Fruit fly (Drosophila melanogaster) whole organism, embryonic: Measurements from ENCODE around the gene CG44174.

Source experiments
- ATbp ChIP-seq: fragments of 200-800 bp; sonication (Bioruptor generic); optimal IDR thresholded peaks from 2 replicates; lab custom pipeline; 2017; ENCODE audit warnings: missing biosample characterization, mild to moderate bottlenecking, missing genetic modification characterization, missing genetic modification reagents
- Aef1 ChIP-seq: fragments of 200-800 bp; sonication (Bioruptor generic); IDR thresholded peaks from 3 replicates; pipeline ENCODE4 v1.3.6; 2022; ENCODE audit warnings: missing biosample characterization, missing genetic modification characterization
- Atf3 ChIP-seq: fragments of 200-800 bp; sonication (Bioruptor generic); optimal IDR thresholded peaks from 3 replicates; lab custom pipeline; 2016; ENCODE audit warnings: missing biosample characterization, missing genetic modification characterization
- C15 ChIP-seq: fragments of 200-800 bp; sonication (Bioruptor generic); IDR thresholded peaks from 3 replicates; pipeline ENCODE4 v1.3.6; 2022; ENCODE audit warnings: missing biosample characterization, missing genetic modification characterization
- CG10274 ChIP-seq: fragments of 200-800 bp; sonication (Bioruptor generic); optimal IDR thresholded peaks from 3 replicates; lab custom pipeline; 2017; ENCODE audit warnings: missing biosample characterization, mild to moderate bottlenecking, missing genetic modification characterization
- CG10565 ChIP-seq: fragments of 200-800 bp; sonication (Bioruptor generic); optimal IDR thresholded peaks from 3 replicates; lab custom pipeline; 2016; ENCODE audit warnings: missing biosample characterization, mild to moderate bottlenecking, missing genetic modification characterization
- CG12104 ChIP-seq: fragments of 200-800 bp; sonication (Bioruptor generic); optimal IDR thresholded peaks from 3 replicates; lab custom pipeline; 2016; ENCODE audit warnings: missing biosample characterization, missing genetic modification characterization
- CG12299 ChIP-seq: fragments of 200-800 bp; sonication (Bioruptor generic); optimal IDR thresholded peaks from 2 replicates; lab custom pipeline; 2018; ENCODE audit warnings: missing biosample characterization, mild to moderate bottlenecking, missing genetic modification characterization
- CG13123 ChIP-seq: fragments of 200-800 bp; sonication (Bioruptor generic); optimal IDR thresholded peaks from 2 replicates; lab custom pipeline; 2016; ENCODE audit warnings: missing biosample characterization, missing genetic modification characterization
- CG14050 ChIP-seq: fragments of 200-800 bp; sonication (Bioruptor generic); IDR thresholded peaks from 3 replicates; pipeline ENCODE4 v1.3.6; 2022; ENCODE audit warnings: missing biosample characterization, missing genetic modification characterization
- CG14441 ChIP-seq: fragments of 200-800 bp; sonication (Bioruptor generic); IDR thresholded peaks from 2 replicates; pipeline ENCODE4 v1.3.6; 2022; ENCODE audit warnings: missing biosample characterization, missing genetic modification characterization
- CG14710 ChIP-seq: fragments of 200-800 bp; sonication (Bioruptor generic); optimal IDR thresholded peaks from 3 replicates; lab custom pipeline; 2019; ENCODE audit warnings: missing biosample characterization, mild to moderate bottlenecking, missing genetic modification characterization, moderate library complexity
- CG15073 ChIP-seq: fragments of 200-800 bp; sonication (Bioruptor generic); optimal IDR thresholded peaks from 2 replicates; lab custom pipeline; 2016; ENCODE audit warnings: missing biosample characterization, missing genetic modification characterization
- CG1603 ChIP-seq: fragments of 200-800 bp; sonication (Bioruptor generic); optimal IDR thresholded peaks from 2 replicates; lab custom pipeline; 2019; ENCODE audit warnings: missing biosample characterization, mild to moderate bottlenecking, missing genetic modification characterization, moderate library complexity
- CG32532 ChIP-seq: fragments of 200-800 bp; sonication (Bioruptor generic); IDR thresholded peaks from 2 replicates; pipeline ENCODE4 v1.3.6; 2022; ENCODE audit warnings: missing biosample characterization, missing genetic modification characterization
- CG4424 ChIP-seq: fragments of 200-800 bp; sonication (Bioruptor generic); optimal IDR thresholded peaks from 3 replicates; lab custom pipeline; 2016; ENCODE audit warnings: missing biosample characterization, missing genetic modification characterization
- CG6654 ChIP-seq: fragments of 200-800 bp; sonication (Bioruptor generic); optimal IDR thresholded peaks from 2 replicates; lab custom pipeline; 2017; ENCODE audit warnings: missing biosample characterization, mild to moderate bottlenecking, missing genetic modification characterization
- CG7786 ChIP-seq: fragments of 200-800 bp; sonication (Bioruptor generic); optimal IDR thresholded peaks from 2 replicates; lab custom pipeline; 2016; ENCODE audit warnings: missing biosample characterization, missing genetic modification characterization
- CG8281 ChIP-seq: fragments of 200-800 bp; sonication (Bioruptor generic); optimal IDR thresholded peaks from 2 replicates; lab custom pipeline; 2018; ENCODE audit warnings: missing biosample characterization, mild to moderate bottlenecking, missing genetic modification characterization, moderate library complexity
- CG8765 ChIP-seq: fragments of 200-800 bp; sonication (Bioruptor generic); IDR thresholded peaks from 2 replicates; pipeline ENCODE4 v1.3.6; 2022; ENCODE audit warnings: missing biosample characterization, missing genetic modification characterization
- CG9727 ChIP-seq: fragments of 200-800 bp; sonication (Bioruptor generic); optimal IDR thresholded peaks from 3 replicates; lab custom pipeline; 2017; ENCODE audit warnings: missing biosample characterization, mild to moderate bottlenecking, missing genetic modification characterization
- Camta ChIP-seq: fragments of 200-800 bp; sonication (Bioruptor generic); optimal IDR thresholded peaks from 2 replicates; lab custom pipeline; 2016; ENCODE audit warnings: missing biosample characterization, missing genetic modification characterization
- D ChIP-seq, 2 experiments: fragments of 200-800 bp in 1 of 2; fragments of >200 bp in 1 of 2; sonication (Bioruptor generic) in 1 of 2; optimal IDR thresholded peaks; 2 replicates in 1 of 2; 3 replicates in 1 of 2; lab custom pipeline; 2017; ENCODE audit warnings: mild to moderate bottlenecking in 1 of 2, missing biosample characterization in 1 of 2, missing genetic modification characterization in 1 of 2, missing genetic modification reagents in 1 of 2
- Dref ChIP-seq: fragments of 200-800 bp; sonication (Bioruptor generic); IDR thresholded peaks from 2 replicates; pipeline ENCODE4 v1.3.6; 2022; ENCODE audit warnings: missing biosample characterization, missing genetic modification characterization
- ERR ChIP-seq: fragments of 200-800 bp; sonication (Bioruptor generic); optimal IDR thresholded peaks from 2 replicates; lab custom pipeline; 2016; ENCODE audit warnings: missing biosample characterization, missing genetic modification characterization
- Fer1 ChIP-seq: fragments of 200-800 bp; sonication (Bioruptor generic); optimal IDR thresholded peaks from 2 replicates; lab custom pipeline; 2017; ENCODE audit warnings: missing biosample characterization, mild to moderate bottlenecking, missing genetic modification characterization
- Hr39 ChIP-seq: fragments of >200 bp; optimal IDR thresholded peaks from 2 replicates; lab custom pipeline; 2017
- NC2α ChIP-seq: fragments of 200-800 bp; sonication (Bioruptor generic); optimal IDR thresholded peaks from 2 replicates; lab custom pipeline; 2016; ENCODE audit warnings: missing biosample characterization, missing genetic modification characterization
- Optix ChIP-seq: fragments of 200-800 bp; sonication (Bioruptor generic); IDR thresholded peaks from 3 replicates; pipeline ENCODE4 v1.3.6; 2022; ENCODE audit warnings: missing biosample characterization, missing genetic modification characterization
- Ptx1 ChIP-seq: fragments of 200-800 bp; sonication (Bioruptor generic); IDR thresholded peaks from 2 replicates; pipeline ENCODE4 v1.3.6; 2022; ENCODE audit warnings: missing biosample characterization, missing genetic modification characterization
- Rx ChIP-seq: fragments of 200-800 bp; sonication (Bioruptor generic); IDR thresholded peaks from 2 replicates; pipeline ENCODE4 v1.3.6; 2022; ENCODE audit warnings: missing biosample characterization, missing genetic modification characterization
- Sox100B ChIP-seq: fragments of 200-800 bp; sonication (Bioruptor generic); optimal IDR thresholded peaks from 3 replicates; lab custom pipeline; 2018; ENCODE audit warnings: missing biosample characterization, mild to moderate bottlenecking, missing genetic modification characterization
- Xbp1 ChIP-seq: fragments of 200-800 bp; sonication (Bioruptor generic); optimal IDR thresholded peaks from 3 replicates; lab custom pipeline; 2016; ENCODE audit warnings: missing biosample characterization, mild to moderate bottlenecking, missing genetic modification characterization
- amos ChIP-seq: fragments of 200-800 bp; sonication (Bioruptor generic); IDR thresholded peaks from 2 replicates; pipeline ENCODE4 v1.3.6; 2022; ENCODE audit warnings: missing biosample characterization, missing genetic modification characterization; ENCODE audit not compliant: partially characterized antibody
- bsh ChIP-seq, 2 experiments: fragments of 200-800 bp; sonication (Bioruptor generic); optimal IDR thresholded peaks; 2 replicates each; lab custom pipeline; 2017 to 2018; ENCODE audit warnings: mild to moderate bottlenecking in 2 of 2, missing biosample characterization in 2 of 2, missing genetic modification characterization in 2 of 2, moderate library complexity in 1 of 2
- crc ChIP-seq: fragments of 200-800 bp; sonication (Bioruptor generic); optimal IDR thresholded peaks from 2 replicates; lab custom pipeline; 2016; ENCODE audit warnings: missing biosample characterization, missing genetic modification characterization
- gem ChIP-seq: fragments of 200-800 bp; sonication (Bioruptor generic); optimal IDR thresholded peaks from 2 replicates; lab custom pipeline; 2019; ENCODE audit warnings: missing biosample characterization, mild to moderate bottlenecking, missing genetic modification characterization, moderate library complexity
- hkb ChIP-seq, 2 experiments: fragments of 200-800 bp in 1 of 2; fragments of >200 bp in 1 of 2; sonication (Bioruptor generic) in 1 of 2; IDR thresholded peaks in 1 of 2; optimal IDR thresholded peaks in 1 of 2; 2 replicates each; pipeline versions ENCODE4 v1.3.6 to Lab custom; 2017 to 2022; ENCODE audit warnings: missing biosample characterization in 1 of 2, missing genetic modification characterization in 1 of 2
- ind ChIP-seq: fragments of 200-800 bp; sonication (Bioruptor generic); optimal IDR thresholded peaks from 3 replicates; lab custom pipeline; 2016; ENCODE audit warnings: missing biosample characterization, missing genetic modification characterization
- klu ChIP-seq: fragments of 200-800 bp; sonication (Bioruptor generic); IDR thresholded peaks from 2 replicates; pipeline ENCODE4 v1.3.6; 2022; ENCODE audit warnings: missing biosample characterization, missing genetic modification characterization
- lola ChIP-seq, 3 experiments: fragments of >200 bp in 2 of 3; fragments of 200-800 bp in 1 of 3; sonication (Bioruptor generic) in 1 of 3; optimal IDR thresholded peaks; 2 replicates each; lab custom pipeline; 2017 to 2019; ENCODE audit warnings: missing biosample characterization in 3 of 3, missing genetic modification characterization in 3 of 3, mild to moderate bottlenecking in 1 of 3, moderate library complexity in 1 of 3
- phol ChIP-seq: fragments of 200-800 bp; sonication (Bioruptor generic); optimal IDR thresholded peaks from 3 replicates; lab custom pipeline; 2018; ENCODE audit warnings: missing biosample characterization, mild to moderate bottlenecking, missing genetic modification characterization, moderate library complexity
- ranshi ChIP-seq: fragments of 200-800 bp; sonication (Bioruptor generic); IDR thresholded peaks from 2 replicates; pipeline ENCODE4 v1.3.6; 2022; ENCODE audit warnings: missing biosample characterization, missing genetic modification characterization
- run ChIP-seq: fragments of 200-800 bp; sonication (Bioruptor generic); optimal IDR thresholded peaks from 3 replicates; lab custom pipeline; 2018; ENCODE audit warnings: missing biosample characterization, mild to moderate bottlenecking, missing genetic modification characterization
- sc ChIP-seq, 3 experiments: fragments of >200 bp in 2 of 3; fragments of 200-800 bp in 1 of 3; sonication (Bioruptor generic) in 1 of 3; optimal IDR thresholded peaks; 2 replicates in 2 of 3; 3 replicates in 1 of 3; lab custom pipeline; 2017; ENCODE audit warnings: mild to moderate bottlenecking in 1 of 3, missing biosample characterization in 1 of 3, missing genetic modification characterization in 1 of 3, missing genetic modification reagents in 1 of 3
- so ChIP-seq: fragments of 200-800 bp; sonication (Bioruptor generic); IDR thresholded peaks from 3 replicates; pipeline ENCODE4 v1.3.6; 2022; ENCODE audit warnings: missing biosample characterization, missing genetic modification characterization
- toy ChIP-seq: fragments of 200-800 bp; sonication (Bioruptor generic); IDR thresholded peaks from 2 replicates; pipeline ENCODE4 v1.3.6; 2022; ENCODE audit warnings: missing biosample characterization, missing genetic modification characterization
- usp ChIP-seq: fragments of >200 bp; optimal IDR thresholded peaks from 2 replicates; lab custom pipeline; 2017; ENCODE audit warnings: missing biosample characterization, missing genetic modification characterization
- wdn ChIP-seq: fragments of 200-800 bp; sonication (Bioruptor generic); IDR thresholded peaks from 2 replicates; pipeline ENCODE4 v1.3.6; 2022; ENCODE audit warnings: missing biosample characterization, missing genetic modification characterization
- zen ChIP-seq: fragments of 200-800 bp; sonication (Bioruptor generic); optimal IDR thresholded peaks from 3 replicates; lab custom pipeline; 2018; ENCODE audit warnings: missing biosample characterization, mild to moderate bottlenecking, missing genetic modification characterization, moderate library complexity

Gene CG44174

dm6 chr3R:19299742-19300395 is 2.4 kb upstream of the CG44174 start (continued):
- TF ChIP-seq Camta, result no peak
- no peak for TF ChIP-seq usp (GFP tag; lab: Kevin White, UChicago)
- peak; percentile 17 for TF ChIP-seq CG1603 (tag; lab: Kevin White, UChicago)
- no peak for TF ChIP-seq Fer1 (GFP tag; lab: Kevin White, UChicago)
- no peak for TF ChIP-seq Sox100B (GFP tag; lab: Kevin White, UChicago)
- no peak for TF ChIP-seq CG13123
- TF ChIP-seq wdn (GFP tag; lab: Robert Waterston, UW), result no peak
- TF ChIP-seq CG10274, result no peak
- no peak for TF ChIP-seq so (GFP tag; lab: Robert Waterston, UW)
- no peak for TF ChIP-seq CG6654
- no peak for TF ChIP-seq CG14441 (GFP tag; lab: Robert Waterston, UW)
- TF ChIP-seq CG14710 (tag; lab: Kevin White, UChicago), result peak; percentile 21
- TF ChIP-seq Dref (GFP tag; lab: Robert Waterston, UW), result no peak
- no peak for TF ChIP-seq crc
- no peak for TF ChIP-seq ERR (GFP tag; lab: Kevin White, UChicago)
- no peak for TF ChIP-seq CG14050 (GFP tag; lab: Robert Waterston, UW)
- TF ChIP-seq phol, result peak; percentile 10
- no peak for TF ChIP-seq C15 (GFP tag; lab: Robert Waterston, UW)
- no peak for TF ChIP-seq CG7786 (GFP tag; lab: Kevin White, UChicago)
- no peak for TF ChIP-seq CG8765 (GFP tag; lab: Robert Waterston, UW)
- TF ChIP-seq bsh (GFP tag; optimal IDR thresholded peaks at IDR 0.05; lab: Kevin White, UChicago), result peak in 1 of 2 experiments; percentile 45
- TF ChIP-seq CG8281, result no peak
- TF ChIP-seq CG15073, result no peak
- TF ChIP-seq CG12104 (GFP tag; lab: Kevin White, UChicago), result no peak
- no peak for TF ChIP-seq ranshi
- TF ChIP-seq Ptx1 (GFP tag; lab: Robert Waterston, UW), result no peak
- TF ChIP-seq CG12299, result no peak
- TF ChIP-seq toy (GFP tag; lab: Robert Waterston, UW), result no peak
- TF ChIP-seq ATbp (GFP tag; lab: Kevin White, UChicago), result no peak
- no peak for TF ChIP-seq Hr39 (lab: Kevin White, UChicago)
- no peak for TF ChIP-seq Optix (GFP tag; lab: Robert Waterston, UW)
- no peak for TF ChIP-seq run (tag; lab: Kevin White, UChicago)
- no peak for TF ChIP-seq Aef1 (GFP tag; lab: Robert Waterston, UW)
- no peak for TF ChIP-seq ind
- no peak for TF ChIP-seq NC2α (GFP tag; lab: Kevin White, UChicago)
- no peak for TF ChIP-seq zen
- TF ChIP-seq D (optimal IDR thresholded peaks at IDR 0.05; lab: Kevin White, UChicago), result no peak
- peak; percentile 20 for TF ChIP-seq D (GFP tag; optimal IDR thresholded peaks at IDR 0.05; lab: Kevin White, UChicago)
- TF ChIP-seq Rx (GFP tag; lab: Robert Waterston, UW), result no peak
- TF ChIP-seq klu, result no peak
- no peak for TF ChIP-seq CG4424 (GFP tag; lab: Kevin White, UChicago)
- TF ChIP-seq sc (optimal IDR thresholded peaks at IDR 0.05; lab: Kevin White, UChicago), result no peak
- no peak for TF ChIP-seq sc (GFP tag; optimal IDR thresholded peaks at IDR 0.05; lab: Kevin White, UChicago)
- no peak for TF ChIP-seq CG9727
- TF ChIP-seq lola (GFP tag; optimal IDR thresholded peaks at IDR 0.05; lab: Kevin White, UChicago), result peak in 1 of 3 experiments; percentile 32
- peak; percentile 33 for TF ChIP-seq gem
- no peak for TF ChIP-seq hkb (optimal IDR thresholded peaks at IDR 0.05; lab: Kevin White, UChicago)
- no peak for TF ChIP-seq hkb (GFP tag; IDR thresholded peaks at IDR 0.05; lab: Robert Waterston, UW)
- TF ChIP-seq Xbp1, result no peak
- no peak for TF ChIP-seq amos (GFP tag; lab: Robert Waterston, UW)
- TF ChIP-seq Atf3 (GFP tag; lab: Kevin White, UChicago), result no peak
- no peak for TF ChIP-seq CG10565
- TF ChIP-seq CG32532, result no peak
